Worm (Caenorhabditis elegans): ENCODE results near the gene C34F11.5.

DNA sequence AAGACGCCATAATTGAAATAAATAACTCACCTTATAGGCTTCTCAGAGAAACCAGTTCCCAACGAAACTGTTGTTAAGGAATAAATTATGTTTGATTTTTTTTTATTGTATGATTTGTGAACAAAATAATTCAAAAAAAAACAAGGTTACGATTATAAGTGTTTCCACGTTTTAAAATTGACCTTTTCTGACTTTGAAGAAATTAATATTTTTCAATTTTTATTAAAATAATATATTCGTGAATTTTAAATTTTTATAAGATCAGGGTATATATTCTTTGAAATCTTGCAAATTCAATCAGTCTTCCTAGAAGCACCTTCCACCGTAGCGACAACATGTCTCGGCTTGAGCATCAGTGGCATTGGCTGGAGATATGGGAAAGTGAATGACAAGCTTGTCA, 21.2 kb upstream of the C34F11.5 start, which contains the start of gene C27D6.3:
- TF ChIP-seq W03F9.2 (tag; optimal IDR thresholded peaks at IDR 0.05) (no peak), dao-5 (tag; optimal IDR thresholded peaks at IDR 0.05) (no peak), him-1 (tag; optimal IDR thresholded peaks at IDR 0.05) (no peak)
